Worm (Caenorhabditis elegans) whole organism, L1 larva: ENCODE measurements around the gene etc-1.

ENCODE experiments used
- aha-1 ChIP-seq: fragments of 150-350 bp; optimal IDR thresholded peaks from 2 replicates; lab custom pipeline; 2014; ENCODE audit warnings: missing biosample characterization, missing genetic modification characterization
- nhr-237 ChIP-seq: fragments of 150-350 bp; optimal IDR thresholded peaks from 2 replicates; lab custom pipeline; 2014; ENCODE audit warnings: missing biosample characterization, missing genetic modification characterization

ce11 chrII:8639553-8639952, 25.1 kb upstream of the etc-1 start:
- TF ChIP-seq aha-1 (tag; lab: Kevin White, UChicago) (no peak), nhr-237 (tag; lab: Kevin White, UChicago) (no peak)
